Worm (Caenorhabditis elegans) whole organism, L3 larva: ENCODE data around the gene npr-17.

Experiments
- R02D3.7 ChIP-seq: fragments of 150-350 bp; optimal IDR thresholded peaks from 2 replicates; lab custom pipeline; 2014; ENCODE audit warnings: missing biosample characterization, missing genetic modification characterization
- ceh-82 ChIP-seq: fragments of 150-350 bp; optimal IDR thresholded peaks from 2 replicates; lab custom pipeline; 2014; ENCODE audit warnings: missing biosample characterization, missing genetic modification characterization
- egl-27 ChIP-seq: sonication (generic microtip); optimal IDR thresholded peaks from 4 replicates; lab custom pipeline; 2017; ENCODE audit warnings: missing biosample characterization, missing genetic modification reagents, missing genetic modification characterization
- lin-15B ChIP-seq: fragments of 150-350 bp; optimal IDR thresholded peaks from 2 replicates; lab custom pipeline; 2014; ENCODE audit warnings: missing biosample characterization, missing genetic modification characterization
- mdl-1 ChIP-seq: fragments of 150-350 bp; optimal IDR thresholded peaks from 2 replicates; lab custom pipeline; 2014; ENCODE audit warnings: missing biosample characterization, missing genetic modification characterization
- nhr-11 ChIP-seq: fragments of 150-350 bp; optimal IDR thresholded peaks from 2 replicates; lab custom pipeline; 2014; ENCODE audit warnings: missing biosample characterization, missing genetic modification characterization
- nhr-25 ChIP-seq: sonication (generic microtip); optimal IDR thresholded peaks from 2 replicates; lab custom pipeline; 2017; ENCODE audit warnings: missing biosample characterization, missing genetic modification characterization
- nhr-77 ChIP-seq: fragments of 150-350 bp; optimal IDR thresholded peaks from 2 replicates; lab custom pipeline; 2014; ENCODE audit warnings: missing biosample characterization, missing genetic modification characterization
- pha-4 ChIP-seq: fragments of 150-350 bp; optimal IDR thresholded peaks from 2 replicates; lab custom pipeline; 2014; ENCODE audit warnings: missing biosample characterization, missing genetic modification reagents, missing genetic modification characterization
- pqm-1 ChIP-seq: fragments of 150-350 bp; optimal IDR thresholded peaks from 2 replicates; lab custom pipeline; 2017; ENCODE audit warnings: missing biosample characterization, missing genetic modification characterization, inconsistent platforms
- snpc-4 ChIP-seq: fragments of 150-350 bp; optimal IDR thresholded peaks from 2 replicates; lab custom pipeline; 2014; ENCODE audit warnings: missing biosample characterization, missing genetic modification characterization
- tbx-2 ChIP-seq: sonication (generic microtip); optimal IDR thresholded peaks from 2 replicates; lab custom pipeline; 2016; ENCODE audit warnings: mild to moderate bottlenecking, missing genetic modification characterization, missing compliant biosample characterization

DNA sequence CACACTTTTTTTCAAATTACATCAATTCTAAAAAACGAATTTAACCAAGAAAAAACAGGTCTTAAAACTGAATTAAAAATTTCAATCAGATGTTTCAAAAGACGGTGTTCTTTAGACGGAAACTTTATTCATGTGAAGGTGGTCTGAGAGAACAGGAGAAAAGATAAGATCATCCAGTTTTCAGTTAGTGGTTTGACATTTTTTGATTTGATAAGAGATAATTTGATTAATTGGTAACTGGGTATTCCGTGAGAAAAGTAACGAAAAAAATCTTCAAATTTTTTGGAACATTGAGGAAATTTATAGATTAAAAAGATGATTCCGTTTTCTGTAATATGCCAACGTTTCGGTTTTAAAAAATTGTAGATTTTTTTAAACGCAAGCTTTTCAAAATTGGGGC is 40.2 kb upstream of the npr-17 start:
- TF ChIP-seq nhr-25 (tag; lab: Kevin White, UChicago) (no peak), snpc-4 (tag; lab: Kevin White, UChicago) (no peak), egl-27 (tag; lab: Kevin White, UChicago) (no peak), pha-4 (tag; lab: Kevin White, UChicago) (no peak), pqm-1 (no peak), ceh-82 (no peak), tbx-2 (tag; lab: Kevin White, UChicago) (no peak), lin-15B (tag; lab: Kevin White, UChicago) (no peak), nhr-11 (tag; lab: Kevin White, UChicago) (no peak), mdl-1 (no peak), nhr-77 (tag; lab: Kevin White, UChicago) (no peak), R02D3.7 (tag; lab: Kevin White, UChicago) (no peak)
